Worm (Caenorhabditis elegans) whole organism, mixed stage, embryonic: ENCODE data around the gene dsb-2.

Experiments
- M03D4.4 ChIP-seq: sonication (generic microtip); optimal IDR thresholded peaks from 2 replicates; lab custom pipeline; 2017; ENCODE audit warnings: mild to moderate bottlenecking, missing genetic modification characterization, missing compliant biosample characterization
- bed-3 ChIP-seq: fragments of 200-800 bp; sonication (Bioruptor generic); optimal IDR thresholded peaks from 3 replicates; lab custom pipeline; 2018; ENCODE audit warnings: mild to moderate bottlenecking, missing genetic modification characterization, moderate library complexity, missing compliant biosample characterization
- blmp-1 ChIP-seq: fragments of 150-350 bp; optimal IDR thresholded peaks from 2 replicates; lab custom pipeline; 2014; ENCODE audit warnings: missing biosample characterization, missing genetic modification characterization
- ceh-39 ChIP-seq: fragments of 150-350 bp; optimal IDR thresholded peaks from 2 replicates; lab custom pipeline; 2014; ENCODE audit warnings: missing biosample characterization, missing genetic modification characterization
- ceh-43 ChIP-seq: fragments of 200-800 bp; sonication (Bioruptor generic); optimal IDR thresholded peaks from 2 replicates; lab custom pipeline; 2018; ENCODE audit warnings: mild to moderate bottlenecking, missing genetic modification characterization, moderate library complexity, missing compliant biosample characterization
- ceh-83 ChIP-seq: fragments of 200-800 bp; sonication (Bioruptor generic); optimal IDR thresholded peaks from 2 replicates; lab custom pipeline; 2018; ENCODE audit warnings: mild to moderate bottlenecking, missing genetic modification characterization, missing compliant biosample characterization
- ces-1 ChIP-seq: fragments of 150-350 bp; optimal IDR thresholded peaks from 2 replicates; lab custom pipeline; 2014; ENCODE audit warnings: missing biosample characterization, missing genetic modification reagents, missing genetic modification characterization
- cnd-1 ChIP-seq: fragments of 200-800 bp; sonication (Bioruptor generic); optimal IDR thresholded peaks from 2 replicates; lab custom pipeline; 2018; ENCODE audit warnings: mild to moderate bottlenecking, missing genetic modification characterization, missing compliant biosample characterization
- drap-1 ChIP-seq: fragments of 200-800 bp; sonication (Bioruptor generic); optimal IDR thresholded peaks from 3 replicates; lab custom pipeline; 2018; ENCODE audit warnings: mild to moderate bottlenecking, missing genetic modification characterization, missing compliant biosample characterization
- elt-1 ChIP-seq: sonication (generic microtip); optimal IDR thresholded peaks from 2 replicates; lab custom pipeline; 2017; ENCODE audit warnings: missing genetic modification characterization, mild to moderate bottlenecking, missing compliant biosample characterization, antibody characterized with exemption, moderate library complexity, borderline replicate concordance; ENCODE audit not compliant: insufficient read depth
- elt-3 ChIP-seq: fragments of 150-350 bp; optimal IDR thresholded peaks from 2 replicates; lab custom pipeline; 2014; ENCODE audit warnings: missing biosample characterization, missing genetic modification characterization
- flh-1 ChIP-seq: fragments of 200-800 bp; sonication (Bioruptor generic); optimal IDR thresholded peaks from 2 replicates; lab custom pipeline; 2018; ENCODE audit warnings: mild to moderate bottlenecking, missing genetic modification characterization, moderate library complexity, missing compliant biosample characterization
- ham-2 ChIP-seq: fragments of 200-800 bp; sonication (Bioruptor generic); optimal IDR thresholded peaks from 2 replicates; lab custom pipeline; 2018; ENCODE audit warnings: mild to moderate bottlenecking, missing genetic modification characterization, missing compliant biosample characterization
- hlh-1 ChIP-seq: fragments of 150-350 bp; optimal IDR thresholded peaks from 2 replicates; lab custom pipeline; 2014; ENCODE audit warnings: missing biosample characterization, missing genetic modification reagents, missing genetic modification characterization
- lin-13 ChIP-seq: fragments of 150-350 bp; optimal IDR thresholded peaks from 2 replicates; lab custom pipeline; 2014; ENCODE audit warnings: missing biosample characterization, missing genetic modification characterization
- lin-32 ChIP-seq: fragments of 200-800 bp; sonication (Bioruptor generic); optimal IDR thresholded peaks from 2 replicates; lab custom pipeline; 2018; ENCODE audit warnings: mild to moderate bottlenecking, missing genetic modification characterization, missing compliant biosample characterization
- lsy-2 ChIP-seq: fragments of 150-350 bp; optimal IDR thresholded peaks from 2 replicates; lab custom pipeline; 2014; ENCODE audit warnings: missing biosample characterization, missing genetic modification characterization
- mab-5 ChIP-seq: fragments of 150-350 bp; optimal IDR thresholded peaks from 2 replicates; lab custom pipeline; 2014; ENCODE audit warnings: missing biosample characterization, missing genetic modification characterization
- mep-1 ChIP-seq: fragments of 150-350 bp; optimal IDR thresholded peaks from 2 replicates; lab custom pipeline; 2017; ENCODE audit warnings: missing biosample characterization, missing genetic modification reagents, missing genetic modification characterization, inconsistent platforms
- mls-2 ChIP-seq: sonication (generic microtip); optimal IDR thresholded peaks from 2 replicates; lab custom pipeline; 2016; ENCODE audit warnings: mild to moderate bottlenecking, missing genetic modification characterization, moderate library complexity, missing compliant biosample characterization
- nhr-12 ChIP-seq: fragments of 150-350 bp; optimal IDR thresholded peaks from 2 replicates; lab custom pipeline; 2014; ENCODE audit warnings: missing biosample characterization, missing genetic modification characterization
- nhr-2 ChIP-seq: fragments of 150-350 bp; optimal IDR thresholded peaks from 2 replicates; lab custom pipeline; 2014; ENCODE audit warnings: missing biosample characterization, missing genetic modification characterization
- nhr-237 ChIP-seq: fragments of 150-350 bp; optimal IDR thresholded peaks from 2 replicates; lab custom pipeline; 2014; ENCODE audit warnings: missing biosample characterization, missing genetic modification characterization
- nhr-28 ChIP-seq: fragments of 150-350 bp; optimal IDR thresholded peaks from 2 replicates; lab custom pipeline; 2014; ENCODE audit warnings: missing biosample characterization, missing genetic modification characterization
- nhr-76 ChIP-seq: sonication (generic microtip); optimal IDR thresholded peaks from 2 replicates; lab custom pipeline; 2017; ENCODE audit warnings: missing biosample characterization, missing genetic modification characterization
- pha-4 ChIP-seq: fragments of 150-350 bp; optimal IDR thresholded peaks from 2 replicates; lab custom pipeline; 2018; ENCODE audit warnings: missing biosample characterization, missing genetic modification reagents, missing genetic modification characterization
- sem-2 ChIP-seq: fragments of 200-800 bp; sonication (Bioruptor generic); optimal IDR thresholded peaks from 2 replicates; lab custom pipeline; 2018; ENCODE audit warnings: mild to moderate bottlenecking, missing genetic modification characterization, missing compliant biosample characterization
- snpc-4 ChIP-seq: fragments of 150-350 bp; optimal IDR thresholded peaks from 2 replicates; lab custom pipeline; 2014; ENCODE audit warnings: missing biosample characterization, missing genetic modification characterization
- sptf-1 ChIP-seq: sonication (generic microtip); optimal IDR thresholded peaks from 2 replicates; lab custom pipeline; 2017; ENCODE audit warnings: mild to moderate bottlenecking, missing genetic modification characterization, moderate library complexity, missing compliant biosample characterization
- tbx-8 ChIP-seq: fragments of 200-800 bp; sonication (Bioruptor generic); optimal IDR thresholded peaks from 2 replicates; lab custom pipeline; 2018; ENCODE audit warnings: mild to moderate bottlenecking, missing genetic modification characterization, moderate library complexity, missing compliant biosample characterization
- unc-120 ChIP-seq: sonication (generic microtip); optimal IDR thresholded peaks from 2 replicates; lab custom pipeline; 2017; ENCODE audit warnings: missing genetic modification characterization, missing compliant biosample characterization; ENCODE audit not compliant: poor library complexity, severe bottlenecking
- unc-39 ChIP-seq: fragments of 150-350 bp; optimal IDR thresholded peaks from 2 replicates; lab custom pipeline; 2014; ENCODE audit warnings: missing biosample characterization, missing genetic modification characterization
- unc-62 ChIP-seq: fragments of 150-350 bp; optimal IDR thresholded peaks from 2 replicates; lab custom pipeline; 2014; ENCODE audit warnings: missing biosample characterization, missing genetic modification reagents, missing genetic modification characterization
- zip-8 ChIP-seq: fragments of 150-350 bp; optimal IDR thresholded peaks from 2 replicates; lab custom pipeline; 2014; ENCODE audit warnings: missing biosample characterization, missing genetic modification characterization
- ztf-11 ChIP-seq: fragments of 150-350 bp; optimal IDR thresholded peaks from 2 replicates; lab custom pipeline; 2014; ENCODE audit warnings: missing biosample characterization, missing genetic modification characterization

dsb-2 gene

DNA sequence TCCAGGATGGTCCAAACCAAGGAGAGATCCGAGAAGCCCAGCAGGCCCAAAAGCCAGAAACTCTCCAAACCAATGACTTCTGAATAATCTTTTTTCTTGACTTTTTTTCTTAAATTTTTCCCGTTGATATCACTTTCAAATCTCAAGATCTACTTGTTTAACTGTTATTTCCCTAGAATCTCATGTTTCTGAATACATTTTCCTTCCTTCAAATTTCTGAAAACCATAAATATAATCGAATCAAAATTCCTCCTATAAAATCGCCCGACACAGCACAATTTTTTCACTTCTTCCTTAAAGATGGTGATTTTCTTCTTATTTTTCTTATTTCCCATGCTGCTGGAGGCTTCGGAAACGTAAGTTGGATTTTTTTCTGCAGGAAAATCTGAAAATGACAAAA lies 22.7 kb upstream of the dsb-2 start, which contains the start of gene F26H11.8:
Gene F26H11.8, plus strand, starts transcription at position 301 of the 400 bp plus-strand sequence.
- TF ChIP-seq mep-1 (tag; lab: Kevin White, UChicago): no peak

DNA sequence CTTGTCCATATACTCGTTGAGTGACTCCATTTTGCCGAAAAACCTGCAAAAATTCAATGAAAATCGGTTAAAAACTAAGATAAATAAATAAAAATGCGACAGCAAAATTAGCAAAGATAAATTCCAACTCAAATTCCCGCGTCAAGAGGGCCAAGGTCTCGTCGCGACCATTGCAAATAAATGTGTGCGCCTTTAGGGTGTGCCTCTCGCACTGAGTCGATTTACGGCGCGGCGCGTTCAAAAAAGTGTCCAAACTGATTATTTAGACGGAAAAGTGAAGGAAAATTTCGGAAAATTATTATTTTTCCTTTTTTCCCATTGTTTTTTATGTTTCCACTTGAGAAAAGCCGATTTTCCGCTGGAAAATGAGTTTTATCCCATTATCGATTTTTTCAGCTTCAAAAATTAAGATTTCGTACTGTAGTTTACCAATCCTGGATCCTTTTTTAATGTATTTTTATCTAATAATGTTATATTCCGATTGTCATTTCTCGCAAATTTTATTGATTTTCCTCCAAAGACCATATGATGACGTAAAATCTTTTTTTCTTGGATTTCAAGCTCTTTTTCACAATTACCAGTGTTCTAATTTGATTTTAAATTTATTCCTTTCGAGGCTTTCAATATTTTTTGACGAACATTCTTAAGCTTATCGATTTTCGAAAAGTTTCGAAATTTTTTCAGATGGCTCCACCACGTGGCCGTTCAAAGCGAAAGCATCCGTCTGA lies 20.7 kb upstream of the dsb-2 start, which contains the start of the genes kbp-3 and nurf-1:
Gene kbp-3, minus strand, starts transcription at position 43 of the 728 bp plus-strand sequence.
Gene nurf-1, plus strand, starts transcription at position 678 of the 728 bp plus-strand sequence.
- no peak for TF ChIP-seq ztf-11 (tag; lab: Kevin White, UChicago)
- TF ChIP-seq tbx-8 (GFP tag; lab: Kevin White, UChicago): no peak
- TF ChIP-seq unc-120 (tag; lab: Kevin White, UChicago): peak; percentile 56
- TF ChIP-seq drap-1 (GFP tag; lab: Kevin White, UChicago): no peak
- no peak for TF ChIP-seq ham-2 (GFP tag; lab: Kevin White, UChicago)
- TF ChIP-seq unc-39 (tag; lab: Kevin White, UChicago): no peak
- TF ChIP-seq zip-8 (tag; lab: Kevin White, UChicago): no peak
- no peak for TF ChIP-seq mls-2 (tag; lab: Kevin White, UChicago)
- TF ChIP-seq nhr-237 (tag; lab: Kevin White, UChicago): peak; percentile 22
- no peak for TF ChIP-seq ceh-83
- TF ChIP-seq flh-1 (GFP tag; lab: Kevin White, UChicago): no peak
- TF ChIP-seq elt-3 (tag; lab: Kevin White, UChicago): no peak
- TF ChIP-seq nhr-12 (tag; lab: Kevin White, UChicago): no peak
- TF ChIP-seq cnd-1 (tag; lab: Kevin White, UChicago): peak; percentile 1
- peak; percentile 15 for TF ChIP-seq ceh-39 (tag; lab: Kevin White, UChicago)
- no peak for TF ChIP-seq M03D4.4 (tag; lab: Kevin White, UChicago)
- no peak for TF ChIP-seq nhr-76 (tag; lab: Kevin White, UChicago)
- no peak for TF ChIP-seq bed-3 (GFP tag; lab: Kevin White, UChicago)
- no peak for TF ChIP-seq snpc-4
- TF ChIP-seq pha-4 (tag; lab: Kevin White, UChicago): peak; percentile 32
- TF ChIP-seq sptf-1 (tag; lab: Kevin White, UChicago): peak; percentile 21
- TF ChIP-seq mep-1 (tag; lab: Kevin White, UChicago): peak; percentile 79
- TF ChIP-seq hlh-1: peak; percentile 37
- TF ChIP-seq lsy-2 (tag; lab: Kevin White, UChicago): peak; percentile 62
- no peak for TF ChIP-seq sem-2 (GFP tag; lab: Kevin White, UChicago)
- TF ChIP-seq unc-62 (GFP tag; lab: Kevin White, UChicago): peak; percentile 18
- no peak for TF ChIP-seq nhr-2 (tag; lab: Kevin White, UChicago)
- no peak for TF ChIP-seq elt-1
- TF ChIP-seq ces-1 (GFP tag; lab: Kevin White, UChicago): peak; percentile 57
- no peak for TF ChIP-seq mab-5 (tag; lab: Kevin White, UChicago)
- TF ChIP-seq lin-13 (tag; lab: Kevin White, UChicago): peak; percentile 49
- no peak for TF ChIP-seq lin-32 (GFP tag; lab: Kevin White, UChicago)
- no peak for TF ChIP-seq blmp-1 (tag; lab: Kevin White, UChicago)
- TF ChIP-seq nhr-28 (tag; lab: Kevin White, UChicago): no peak
- TF ChIP-seq ceh-43 (GFP tag; lab: Kevin White, UChicago): no peak

DNA sequence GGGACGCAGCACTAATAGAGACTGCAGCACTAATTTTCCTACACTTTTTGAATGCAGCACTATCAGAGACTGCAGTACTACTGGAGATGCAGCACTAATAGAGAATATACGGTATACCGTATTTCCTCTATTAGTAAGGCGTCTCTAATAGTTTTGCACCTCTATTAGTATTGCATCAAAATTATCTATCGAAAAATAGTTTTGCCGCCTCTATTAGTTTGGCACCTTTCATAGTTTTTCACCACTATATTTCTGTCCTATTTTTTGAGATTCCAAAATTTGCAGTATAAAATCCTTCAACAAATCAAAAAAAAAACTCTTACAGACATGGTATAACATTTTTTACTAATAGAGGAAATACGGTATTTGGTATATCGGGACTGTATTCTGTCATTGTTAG lies 17.1 kb upstream of the dsb-2 start:
- TF ChIP-seq nhr-237 (tag; lab: Kevin White, UChicago) (no peak), hlh-1 (no peak), nhr-12 (tag; lab: Kevin White, UChicago) (no peak), ceh-43 (GFP tag; lab: Kevin White, UChicago) (no peak), ham-2 (GFP tag; lab: Kevin White, UChicago) (no peak), ceh-83 (no peak), bed-3 (GFP tag; lab: Kevin White, UChicago) (no peak), tbx-8 (GFP tag; lab: Kevin White, UChicago) (no peak), mep-1 (tag; lab: Kevin White, UChicago) (no peak), blmp-1 (tag; lab: Kevin White, UChicago) (no peak), elt-1 (no peak)
